Fruit fly (Drosophila melanogaster): ENCODE results near the gene Osi1.
A peak's percentile ranks its signal among the peaks of the same experiment; 100 is the strongest.

dm6 chr3R:6222119-6222518 is 48.8 kb downstream of the Osi1 start:
- no peak for TF ChIP-seq Hr38 (GFP tag; optimal IDR thresholded peaks at IDR 0.05)
- peak; percentile 5 for TF ChIP-seq CG8632 (GFP tag; optimal IDR thresholded peaks at IDR 0.05)
- TF ChIP-seq CG10631 (GFP tag; optimal IDR thresholded peaks at IDR 0.05), result no peak
- no peak for TF ChIP-seq vri (GFP tag; optimal IDR thresholded peaks at IDR 0.05)
- peak; percentile 10 for TF ChIP-seq OdsH (GFP tag; optimal IDR thresholded peaks at IDR 0.05)
- 0 out of 2 replicates have a peak, but pooled peaks have one; percentile 25 for TF ChIP-seq CG15336 (GFP tag; IDR thresholded peaks at IDR 0.05)
- TF ChIP-seq svp (GFP tag), result no peak
- TF ChIP-seq CG11902 (GFP tag; optimal IDR thresholded peaks at IDR 0.05), result no peak
- no peak for TF ChIP-seq CG8319 (GFP tag; optimal IDR thresholded peaks at IDR 0.05)
- TF ChIP-seq Ets21C (GFP tag; optimal IDR thresholded peaks at IDR 0.05), result no peak
- TF ChIP-seq fd85E (GFP tag; optimal IDR thresholded peaks at IDR 0.05), result no peak
- no peak for TF ChIP-seq topi (GFP tag; optimal IDR thresholded peaks at IDR 0.05)
- TF ChIP-seq CG10669 (GFP tag; optimal IDR thresholded peaks at IDR 0.05), result no peak
